Worm (Caenorhabditis elegans): ENCODE measurements around the gene F54B3.2.

F54B3.2 gene

DNA sequence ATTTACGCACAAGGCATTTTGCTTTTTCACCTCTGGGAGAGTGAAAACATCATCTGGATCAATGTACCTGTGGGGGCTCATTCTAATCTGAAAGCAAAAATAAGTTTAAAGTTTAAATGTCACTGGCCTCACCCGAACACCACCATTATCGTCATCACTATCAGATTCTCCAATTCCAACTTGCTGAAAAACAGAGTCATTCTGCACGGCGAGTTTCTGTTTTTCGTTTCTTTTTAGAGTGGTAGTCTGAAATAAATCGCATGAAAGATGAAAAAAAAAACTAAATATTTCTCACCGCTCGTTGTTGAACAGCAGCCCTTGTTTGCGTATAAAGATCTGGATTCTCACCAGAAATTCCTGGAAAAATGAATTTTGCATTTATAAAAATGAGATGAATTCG lies 22.8 kb downstream of the F54B3.2 start:
- TF ChIP-seq madf-6 (GFP tag; IDR thresholded peaks at IDR 0.05) (peak; percentile 51), lin-26 (GFP tag; IDR thresholded peaks at IDR 0.05) (no peak), nfya-1 (tag; optimal IDR thresholded peaks at IDR 0.05; ENCODE audit: borderline replicate concordance, insufficient read depth) (no peak), egl-18 (GFP tag; IDR thresholded peaks at IDR 0.05) (0 out of 2 replicates have a peak, but pooled peaks have one; percentile 42), ceh-40 (GFP tag; IDR thresholded peaks at IDR 0.05) (peak; percentile 41; the same call in 1 of the 2 replicates), zim-3 (tag; optimal IDR thresholded peaks at IDR 0.05) (no peak), F57C9.4 (tag; optimal IDR thresholded peaks at IDR 0.05) (no peak), ekl-4 (GFP tag; IDR thresholded peaks at IDR 0.05) (0 out of 2 replicates have a peak, but pooled peaks have one; percentile 7), dpl-1 (GFP tag; optimal IDR thresholded peaks at IDR 0.05) (no peak), let-607 (tag; optimal IDR thresholded peaks at IDR 0.05) (no peak), B0336.3 (GFP tag; IDR thresholded peaks at IDR 0.05) (peak; percentile 15; the same call in 1 of the 2 replicates), F49E8.2 (tag; optimal IDR thresholded peaks at IDR 0.05; ENCODE audit: insufficient read depth) (peak; percentile 52), nhr-27 (tag; optimal IDR thresholded peaks at IDR 0.05) (no peak), ztf-25 (GFP tag; IDR thresholded peaks at IDR 0.05) (no peak), ets-4 (GFP tag; optimal IDR thresholded peaks at IDR 0.05) (no peak), cebp-1 (GFP tag; IDR thresholded peaks at IDR 0.05) (no peak), cebp-1 (tag; optimal IDR thresholded peaks at IDR 0.05) (peak; percentile 13), hrde-1 (tag; optimal IDR thresholded peaks at IDR 0.05; ENCODE audit: borderline replicate concordance) (no peak), T07F8.4 (tag; optimal IDR thresholded peaks at IDR 0.05) (no peak), ceh-58 (GFP tag; IDR thresholded peaks at IDR 0.05) (peak; percentile 70; the same call in 1 of the 2 replicates), bed-1 (GFP tag; IDR thresholded peaks at IDR 0.05) (0 out of 2 replicates have a peak, but pooled peaks have one; percentile 53), aptf-3 (GFP tag; IDR thresholded peaks at IDR 0.05) (0 out of 2 replicates have a peak, but pooled peaks have one; percentile 10), attf-3 (GFP tag; conservative IDR thresholded peaks at IDR 0.05) (no peak), hmg-1.2 (GFP tag; IDR thresholded peaks at IDR 0.05) (no peak; the same call in 1 of the 2 replicates), mcd-1 (GFP tag; IDR thresholded peaks at IDR 0.05) (no peak), Y95B8A.8 (GFP tag; IDR thresholded peaks at IDR 0.05) (peak; percentile 30; the same call in 1 of the 2 replicates), snpc-3.4 (tag; optimal IDR thresholded peaks at IDR 0.05) (peak; percentile 8), nfya-2 (GFP tag; IDR thresholded peaks at IDR 0.05) (no peak), Y53G8AR.9 (GFP tag; conservative IDR thresholded peaks at IDR 0.05) (0 out of 2 replicates have a peak, but pooled peaks have one; percentile 17), F10E7.11 (tag; optimal IDR thresholded peaks at IDR 0.05) (peak; percentile 43), unc-130 (GFP tag; optimal IDR thresholded peaks at IDR 0.05) (no peak), madf-3 (GFP tag; IDR thresholded peaks at IDR 0.05) (peak; percentile 67; the same call in 1 of the 2 replicates), sdz-38 (tag; optimal IDR thresholded peaks at IDR 0.05) (no peak)

DNA sequence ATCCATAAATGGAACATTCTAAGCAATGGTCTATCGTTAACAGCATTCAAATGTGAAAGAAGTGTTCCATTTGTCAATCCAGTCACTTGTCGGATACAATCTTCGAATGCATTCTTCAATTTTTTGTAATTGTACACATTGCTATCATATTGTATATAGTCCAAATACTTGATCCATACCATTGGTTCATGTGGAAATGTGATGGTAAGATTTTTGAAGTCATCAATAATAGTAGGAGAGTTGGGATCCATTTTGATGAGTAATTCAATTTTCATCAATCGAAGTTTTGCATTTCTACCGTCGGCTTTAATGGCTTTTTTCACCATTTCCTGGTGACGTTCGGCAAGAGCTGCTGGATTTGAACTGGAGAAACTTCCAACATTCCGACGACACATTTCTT lies 24.3 kb downstream of the F54B3.2 start:
- no peak for TF ChIP-seq nfya-1 (tag; optimal IDR thresholded peaks at IDR 0.05; ENCODE audit: borderline replicate concordance, insufficient read depth)
- TF ChIP-seq B0261.1 (tag; optimal IDR thresholded peaks at IDR 0.05) = no peak
- TF ChIP-seq ceh-58 (GFP tag; IDR thresholded peaks at IDR 0.05) = no peak
- no peak for TF ChIP-seq tbx-9 (tag; optimal IDR thresholded peaks at IDR 0.05; ENCODE audit: borderline replicate concordance)
- no peak for TF ChIP-seq ztf-22 (GFP tag; optimal IDR thresholded peaks at IDR 0.05)
- TF ChIP-seq nfya-2 (GFP tag; IDR thresholded peaks at IDR 0.05) = no peak
- TF ChIP-seq sea-2 (GFP tag; IDR thresholded peaks at IDR 0.05) = no peak
- no peak for TF ChIP-seq lin-26 (GFP tag; IDR thresholded peaks at IDR 0.05)
- no peak for TF ChIP-seq ets-4 (GFP tag; optimal IDR thresholded peaks at IDR 0.05)
- no peak for TF ChIP-seq gei-17 (GFP tag; optimal IDR thresholded peaks at IDR 0.05)
- no peak for TF ChIP-seq Y67H2A.10 (GFP tag; conservative IDR thresholded peaks at IDR 0.05)
- no peak for TF ChIP-seq efl-1 (GFP tag; optimal IDR thresholded peaks at IDR 0.05)
- TF ChIP-seq pbrm-1 (GFP tag; IDR thresholded peaks at IDR 0.05) = no peak
- no peak for TF ChIP-seq K11D2.4 (GFP tag; IDR thresholded peaks at IDR 0.05)
- no peak for TF ChIP-seq rcor-1 (GFP tag; IDR thresholded peaks at IDR 0.05)
- no peak for TF ChIP-seq let-526 (GFP tag; IDR thresholded peaks at IDR 0.05)
- TF ChIP-seq F33H1.4 (GFP tag; IDR thresholded peaks at IDR 0.05) = no peak
- no peak for TF ChIP-seq snpc-1.3 (tag; optimal IDR thresholded peaks at IDR 0.05; ENCODE audit: insufficient read depth)
- no peak for TF ChIP-seq akir-1 (GFP tag; optimal IDR thresholded peaks at IDR 0.05)
- no peak for TF ChIP-seq die-1 (tag; optimal IDR thresholded peaks at IDR 0.05)
